Fruit fly (Drosophila melanogaster) whole organism, prepupa: ENCODE measurements around the gene CG43736.

Experiments
- Blimp-1 ChIP-seq: fragments of 200-800 bp; sonication (Bioruptor generic); optimal IDR thresholded peaks from 3 replicates; lab custom pipeline; 2017; ENCODE audit warnings: missing biosample characterization, missing genetic modification characterization, mild to moderate bottlenecking, moderate library complexity, missing genetic modification reagents
- CG10631 ChIP-seq: fragments of 200-800 bp; sonication (Bioruptor generic); optimal IDR thresholded peaks from 2 replicates; lab custom pipeline; 2016; ENCODE audit warnings: missing biosample characterization, missing genetic modification characterization
- CG10669 ChIP-seq: fragments of 200-800 bp; sonication (Bioruptor generic); optimal IDR thresholded peaks from 3 replicates; lab custom pipeline; 2018; ENCODE audit warnings: missing biosample characterization, mild to moderate bottlenecking, missing genetic modification characterization, moderate library complexity
- CG11294 ChIP-seq: fragments of 200-800 bp; sonication (Bioruptor generic); IDR thresholded peaks from 2 replicates; pipeline ENCODE4 v1.3.6; 2022; ENCODE audit warnings: missing biosample characterization, missing genetic modification characterization
- CG11762 ChIP-seq: fragments of 200-800 bp; sonication (Bioruptor generic); optimal IDR thresholded peaks from 3 replicates; lab custom pipeline; 2016; ENCODE audit warnings: missing biosample characterization, missing genetic modification characterization; ENCODE audit not compliant: insufficient read depth
- CG11902 ChIP-seq: fragments of 200-800 bp; sonication (Bioruptor generic); optimal IDR thresholded peaks from 3 replicates; lab custom pipeline; 2016; ENCODE audit warnings: missing biosample characterization, missing genetic modification characterization
- CG15336 ChIP-seq: fragments of 200-800 bp; sonication (Bioruptor generic); IDR thresholded peaks from 2 replicates; pipeline ENCODE4 v1.3.6; 2022; ENCODE audit warnings: missing biosample characterization, missing genetic modification characterization
- CG16779 ChIP-seq: fragments of 200-800 bp; sonication (Bioruptor generic); optimal IDR thresholded peaks from 3 replicates; lab custom pipeline; 2017; ENCODE audit warnings: missing biosample characterization, mild to moderate bottlenecking, missing genetic modification characterization
- CG3032 ChIP-seq: fragments of 200-800 bp; optimal IDR thresholded peaks from 2 replicates; lab custom pipeline; 2019; ENCODE audit warnings: missing biosample characterization, mild to moderate bottlenecking, missing genetic modification characterization, moderate library complexity
- CG31627 ChIP-seq: fragments of 200-800 bp; sonication (Bioruptor generic); optimal IDR thresholded peaks from 3 replicates; lab custom pipeline; 2016; ENCODE audit warnings: missing biosample characterization, missing genetic modification characterization
- CG32006 ChIP-seq: fragments of 200-800 bp; sonication (Bioruptor generic); optimal IDR thresholded peaks from 3 replicates; lab custom pipeline; 2017; ENCODE audit warnings: missing biosample characterization, mild to moderate bottlenecking, missing genetic modification characterization
- CG34406 ChIP-seq: fragments of 200-800 bp; sonication (Bioruptor generic); optimal IDR thresholded peaks from 3 replicates; lab custom pipeline; 2016; ENCODE audit warnings: missing biosample characterization, missing genetic modification characterization
- CG4318 ChIP-seq: fragments of 200-800 bp; sonication (Bioruptor generic); optimal IDR thresholded peaks from 3 replicates; lab custom pipeline; 2017; ENCODE audit warnings: missing biosample characterization, mild to moderate bottlenecking, missing genetic modification characterization
- CG6163 ChIP-seq: fragments of 200-800 bp; sonication (Bioruptor generic); IDR thresholded peaks from 3 replicates; pipeline ENCODE4 v1.3.6; 2022; ENCODE audit warnings: missing biosample characterization, missing genetic modification characterization
- CG6792 ChIP-seq: fragments of 200-800 bp; sonication (Bioruptor generic); optimal IDR thresholded peaks from 3 replicates; lab custom pipeline; 2016; ENCODE audit warnings: missing biosample characterization, missing genetic modification characterization
- CG6808 ChIP-seq: fragments of 200-800 bp; sonication (Bioruptor generic); optimal IDR thresholded peaks from 3 replicates; lab custom pipeline; 2017; ENCODE audit warnings: missing biosample characterization, missing genetic modification characterization, mild to moderate bottlenecking, moderate library complexity, missing genetic modification reagents
- CG7368 ChIP-seq: fragments of 200-800 bp; sonication (Bioruptor generic); optimal IDR thresholded peaks from 3 replicates; lab custom pipeline; 2016; ENCODE audit warnings: missing biosample characterization, missing genetic modification characterization
- CG8319 ChIP-seq: fragments of 200-800 bp; sonication (Bioruptor generic); optimal IDR thresholded peaks from 3 replicates; lab custom pipeline; 2016; ENCODE audit warnings: missing biosample characterization, missing genetic modification characterization
- CG8632 ChIP-seq: fragments of 200-800 bp; sonication (Bioruptor generic); optimal IDR thresholded peaks from 3 replicates; lab custom pipeline; 2016; ENCODE audit warnings: missing biosample characterization, missing genetic modification characterization
- CG9139 ChIP-seq: fragments of 200-800 bp; sonication (Bioruptor generic); optimal IDR thresholded peaks from 3 replicates; lab custom pipeline; 2017; ENCODE audit warnings: missing biosample characterization, mild to moderate bottlenecking, missing genetic modification characterization
- Eip75B ChIP-seq: fragments of 200-800 bp; sonication (Bioruptor generic); optimal IDR thresholded peaks from 3 replicates; lab custom pipeline; 2016; ENCODE audit warnings: missing biosample characterization, missing genetic modification characterization
- Eip93F ChIP-seq: fragments of 200-800 bp; sonication (Bioruptor generic); optimal IDR thresholded peaks from 2 replicates; lab custom pipeline; 2016; ENCODE audit warnings: missing biosample characterization, mild to moderate bottlenecking, missing genetic modification characterization
- Ets21C ChIP-seq: fragments of 200-800 bp; sonication (Bioruptor generic); optimal IDR thresholded peaks from 3 replicates; lab custom pipeline; 2016; ENCODE audit warnings: missing biosample characterization, missing genetic modification characterization
- Ets96B ChIP-seq: fragments of 200-800 bp; optimal IDR thresholded peaks from 2 replicates; lab custom pipeline; 2019; ENCODE audit warnings: missing biosample characterization, mild to moderate bottlenecking, missing genetic modification characterization, moderate library complexity
- Gug ChIP-seq: fragments of 200-800 bp; sonication (Bioruptor generic); IDR thresholded peaks from 2 replicates; pipeline ENCODE4 v1.3.6; 2022; ENCODE audit warnings: missing biosample characterization, missing genetic modification characterization
- Hr39 ChIP-seq: fragments of 200-800 bp; sonication (Bioruptor generic); optimal IDR thresholded peaks from 2 replicates; lab custom pipeline; 2016; ENCODE audit warnings: missing biosample characterization, missing genetic modification characterization
- Hr4 ChIP-seq: fragments of 200-800 bp; sonication (Bioruptor generic); optimal IDR thresholded peaks from 3 replicates; lab custom pipeline; 2016; ENCODE audit warnings: missing biosample characterization, missing genetic modification characterization
- Lpt ChIP-seq: fragments of 200-800 bp; sonication (Bioruptor generic); optimal IDR thresholded peaks from 3 replicates; lab custom pipeline; 2016; ENCODE audit warnings: missing biosample characterization, missing genetic modification characterization
- Met ChIP-seq: fragments of 200-800 bp; sonication (Bioruptor generic); optimal IDR thresholded peaks from 3 replicates; lab custom pipeline; 2016; ENCODE audit warnings: missing biosample characterization, missing genetic modification characterization
- OdsH ChIP-seq: fragments of 200-800 bp; sonication (Bioruptor generic); optimal IDR thresholded peaks from 3 replicates; lab custom pipeline; 2016; ENCODE audit warnings: missing biosample characterization, missing genetic modification characterization
- Smox ChIP-seq: fragments of 200-800 bp; sonication (Bioruptor generic); optimal IDR thresholded peaks from 3 replicates; lab custom pipeline; 2016; ENCODE audit warnings: missing biosample characterization, missing genetic modification characterization
- Sox102F ChIP-seq: fragments of 200-800 bp; sonication (Bioruptor generic); optimal IDR thresholded peaks from 2 replicates; lab custom pipeline; 2016; ENCODE audit warnings: missing biosample characterization, mild to moderate bottlenecking, missing genetic modification characterization
- Sox14 ChIP-seq: fragments of 200-800 bp; sonication (Bioruptor generic); optimal IDR thresholded peaks from 3 replicates; lab custom pipeline; 2016; ENCODE audit warnings: missing biosample characterization, missing genetic modification characterization
- Sox15 ChIP-seq: fragments of 200-800 bp; sonication (Bioruptor generic); optimal IDR thresholded peaks from 3 replicates; lab custom pipeline; 2016; ENCODE audit warnings: missing biosample characterization, missing genetic modification characterization
- acj6 ChIP-seq: fragments of 200-800 bp; sonication (Bioruptor generic); optimal IDR thresholded peaks from 3 replicates; lab custom pipeline; 2016; ENCODE audit warnings: missing biosample characterization, missing genetic modification characterization
- cyc ChIP-seq: fragments of 200-800 bp; sonication (Bioruptor generic); optimal IDR thresholded peaks from 3 replicates; lab custom pipeline; 2016; ENCODE audit warnings: missing biosample characterization, missing genetic modification characterization
- dac ChIP-seq: fragments of 200-800 bp; sonication (Bioruptor generic); optimal IDR thresholded peaks from 2 replicates; lab custom pipeline; 2017; ENCODE audit warnings: missing biosample characterization, mild to moderate bottlenecking, missing genetic modification characterization
- eg ChIP-seq: fragments of 200-800 bp; sonication (Bioruptor generic); IDR thresholded peaks from 3 replicates; pipeline ENCODE4 v1.3.6; 2022; ENCODE audit warnings: missing biosample characterization, missing genetic modification characterization
- fd59A ChIP-seq: fragments of 200-800 bp; sonication (Bioruptor generic); optimal IDR thresholded peaks from 2 replicates; lab custom pipeline; 2017; ENCODE audit warnings: missing biosample characterization, mild to moderate bottlenecking, missing genetic modification characterization, missing genetic modification reagents
- fd85E ChIP-seq: fragments of 200-800 bp; sonication (Bioruptor generic); optimal IDR thresholded peaks from 3 replicates; lab custom pipeline; 2016; ENCODE audit warnings: missing biosample characterization, missing genetic modification characterization
- fkh ChIP-seq: fragments of 200-800 bp; sonication (Bioruptor generic); optimal IDR thresholded peaks from 3 replicates; lab custom pipeline; 2017; ENCODE audit warnings: missing biosample characterization, mild to moderate bottlenecking, missing genetic modification characterization, moderate library complexity
- lz ChIP-seq: fragments of 200-800 bp; sonication (Bioruptor generic); optimal IDR thresholded peaks from 3 replicates; lab custom pipeline; 2016; ENCODE audit warnings: missing biosample characterization, missing genetic modification characterization
- net ChIP-seq: fragments of 200-800 bp; sonication (Bioruptor generic); optimal IDR thresholded peaks from 3 replicates; lab custom pipeline; 2016; ENCODE audit warnings: missing biosample characterization, missing genetic modification characterization
- salr ChIP-seq, 2 experiments: fragments of 200-800 bp; sonication (Bioruptor generic); optimal IDR thresholded peaks; 3 replicates each; lab custom pipeline; 2016 to 2018; ENCODE audit warnings: missing biosample characterization in 2 of 2, missing genetic modification characterization in 2 of 2, mild to moderate bottlenecking in 1 of 2
- spab ChIP-seq: fragments of 200-800 bp; sonication (Bioruptor generic); optimal IDR thresholded peaks from 2 replicates; lab custom pipeline; 2017; ENCODE audit warnings: missing biosample characterization, mild to moderate bottlenecking, missing genetic modification characterization, missing genetic modification reagents
- svp ChIP-seq: fragments of 200-800 bp; sonication (Bioruptor generic); peaks from one replicate; lab custom pipeline; 2016; ENCODE audit warnings: missing biosample characterization, missing genetic modification characterization
- topi ChIP-seq: fragments of 200-800 bp; sonication (Bioruptor generic); optimal IDR thresholded peaks from 3 replicates; lab custom pipeline; 2016; ENCODE audit warnings: missing biosample characterization, missing genetic modification characterization
- vri ChIP-seq: fragments of 200-800 bp; sonication (Bioruptor generic); optimal IDR thresholded peaks from 3 replicates; lab custom pipeline; 2016; ENCODE audit warnings: missing biosample characterization, mild to moderate bottlenecking, missing genetic modification characterization

Gene CG43736

dm6 chrX:6832584-6832983, 31.1 kb upstream of the CG43736 start, which contains the start of gene mAChR-C:
Gene mAChR-C (minus strand): TSS chrX:6832684.
- TF ChIP-seq CG6808 (GFP tag; lab: Kevin White, UChicago) (no peak), CG8632 (GFP tag; lab: Kevin White, UChicago) (no peak), acj6 (GFP tag; lab: Kevin White, UChicago) (no peak), fd85E (GFP tag; lab: Kevin White, UChicago) (no peak), fd59A (no peak)

- no peak for TF ChIP-seq CG16779 (tag; lab: Kevin White, UChicago)
- TF ChIP-seq CG11294: peak; percentile 62; the same call in 1 of the 2 replicates
- peak; percentile 78 for TF ChIP-seq CG3032 (tag; lab: Kevin White, UChicago)
- peak; percentile 72 for TF ChIP-seq Eip75B (GFP tag; lab: Kevin White, UChicago)
- TF ChIP-seq Sox102F: peak; percentile 63
- peak; percentile 76 for TF ChIP-seq CG10669 (GFP tag; lab: Kevin White, UChicago)
- peak; percentile 68 for TF ChIP-seq Hr39 (GFP tag; lab: Kevin White, UChicago)
- TF ChIP-seq Lpt (GFP tag; lab: Kevin White, UChicago): peak; percentile 63
- peak; percentile 78 for TF ChIP-seq OdsH (GFP tag; lab: Kevin White, UChicago)
- TF ChIP-seq net (GFP tag; lab: Kevin White, UChicago): peak; percentile 60
- TF ChIP-seq Ets21C (GFP tag; lab: Kevin White, UChicago): peak; percentile 66
- peak; percentile 78 for TF ChIP-seq acj6 (GFP tag; lab: Kevin White, UChicago)
- peak; percentile 47 for TF ChIP-seq Blimp-1 (GFP tag; lab: Kevin White, UChicago)
- peak; percentile 89 for TF ChIP-seq svp
- peak; percentile 80 for TF ChIP-seq Met (GFP tag; lab: Kevin White, UChicago)
- TF ChIP-seq CG32006: peak; percentile 83
- peak; percentile 70 for TF ChIP-seq cyc (GFP tag; lab: Kevin White, UChicago)
- TF ChIP-seq CG11762: peak; percentile 53
- TF ChIP-seq vri (GFP tag; lab: Kevin White, UChicago): no peak
- TF ChIP-seq CG4318 (GFP tag; lab: Kevin White, UChicago): peak; percentile 73
- TF ChIP-seq CG9139 (GFP tag; lab: Kevin White, UChicago): no peak
- TF ChIP-seq CG34406 (GFP tag; lab: Kevin White, UChicago): peak; percentile 76
- no peak for TF ChIP-seq fd85E (GFP tag; lab: Kevin White, UChicago)
- peak; percentile 73 for TF ChIP-seq topi
- TF ChIP-seq eg (GFP tag; lab: Robert Waterston, UW): peak; percentile 80
- peak; percentile 85 for TF ChIP-seq CG10631 (GFP tag; lab: Kevin White, UChicago)
- peak; percentile 22 for TF ChIP-seq CG8319 (GFP tag; lab: Kevin White, UChicago)
- peak; percentile 31 for TF ChIP-seq CG7368
- TF ChIP-seq CG6808 (GFP tag; lab: Kevin White, UChicago): peak; percentile 65
- peak; percentile 68 for TF ChIP-seq Sox14 (GFP tag; lab: Kevin White, UChicago)
- TF ChIP-seq CG31627 (GFP tag; lab: Kevin White, UChicago): peak; percentile 75
- peak; percentile 56 for TF ChIP-seq fkh (GFP tag; lab: Kevin White, UChicago)
- peak; percentile 85 for TF ChIP-seq CG6163 (GFP tag; lab: Robert Waterston, UW)
- TF ChIP-seq salr (GFP tag; optimal IDR thresholded peaks at IDR 0.05; lab: Kevin White, UChicago): peak; percentile 23 to 64
- TF ChIP-seq lz: peak; percentile 81
- TF ChIP-seq Ets96B (tag; lab: Kevin White, UChicago): peak; percentile 76
- peak; percentile 62 for TF ChIP-seq Smox (GFP tag; lab: Kevin White, UChicago)
- TF ChIP-seq CG6792: peak; percentile 63
- peak; percentile 69 for TF ChIP-seq Sox15 (GFP tag; lab: Kevin White, UChicago)
- peak; percentile 67 for TF ChIP-seq CG15336 (GFP tag; lab: Robert Waterston, UW)
- peak; percentile 72 for TF ChIP-seq Gug
- TF ChIP-seq dac (GFP tag; lab: Kevin White, UChicago): peak; percentile 48
- peak; percentile 73 for TF ChIP-seq CG8632 (GFP tag; lab: Kevin White, UChicago)
- TF ChIP-seq CG11902 (GFP tag; lab: Kevin White, UChicago): peak; percentile 63
- peak; percentile 51 for TF ChIP-seq Eip93F (GFP tag; lab: Kevin White, UChicago)
- TF ChIP-seq Hr4: peak; percentile 81
- peak; percentile 59 for TF ChIP-seq fd59A
- TF ChIP-seq spab (GFP tag; lab: Kevin White, UChicago): peak; percentile 38
These were observed 19.7 kb upstream of the CG43736 start, which contains the start of the genes CG14435 and Tmf for dm6 chrX:6843841-6844440. Gene CG14435 (minus strand): TSS chrX:6843921. Gene Tmf (plus strand): TSS chrX:6844341.
